Worm (Caenorhabditis elegans) whole organism, L1 larva: ENCODE results near the gene H40L08.8.

ENCODE experiments used
- C04F5.9 ChIP-seq: sonication (generic microtip); optimal IDR thresholded peaks from 2 replicates; lab custom pipeline; 2016; ENCODE audit warnings: missing genetic modification characterization, missing compliant biosample characterization
- C16A3.4 ChIP-seq: fragments of 150-350 bp; optimal IDR thresholded peaks from 2 replicates; lab custom pipeline; 2014; ENCODE audit warnings: missing biosample characterization, missing genetic modification characterization
- F16B12.6 ChIP-seq: fragments of 150-350 bp; optimal IDR thresholded peaks from 2 replicates; lab custom pipeline; 2014; ENCODE audit warnings: missing biosample characterization, missing genetic modification characterization
- Y116A8C.19 ChIP-seq: sonication (generic microtip); optimal IDR thresholded peaks from 2 replicates; lab custom pipeline; 2016; ENCODE audit warnings: missing compliant biosample characterization, missing genetic modification characterization, borderline replicate concordance
- alr-1 ChIP-seq: fragments of 200-800 bp; sonication (Bioruptor generic); optimal IDR thresholded peaks from 2 replicates; lab custom pipeline; 2018; ENCODE audit warnings: borderline replicate concordance, mild to moderate bottlenecking, missing genetic modification characterization, missing compliant biosample characterization
- blmp-1 ChIP-seq: fragments of 150-350 bp; optimal IDR thresholded peaks from 2 replicates; lab custom pipeline; 2014; ENCODE audit warnings: missing biosample characterization, missing genetic modification characterization
- ceh-82 ChIP-seq, 3 experiments: fragments of 150-350 bp in 1 of 3; sonication (generic microtip) in 2 of 3; optimal IDR thresholded peaks; 2 replicates each; lab custom pipeline; 2014 to 2017; ENCODE audit warnings: missing biosample characterization in 3 of 3, missing genetic modification characterization in 3 of 3
- ceh-90 ChIP-seq: sonication (generic microtip); optimal IDR thresholded peaks from 2 replicates; lab custom pipeline; 2016; ENCODE audit warnings: missing genetic modification characterization, missing compliant biosample characterization
- ces-1 ChIP-seq: fragments of 150-350 bp; optimal IDR thresholded peaks from 2 replicates; lab custom pipeline; 2014; ENCODE audit warnings: missing biosample characterization, missing genetic modification reagents, missing genetic modification characterization
- efl-3 ChIP-seq: fragments of 200-800 bp; sonication (Bioruptor generic); optimal IDR thresholded peaks from 2 replicates; lab custom pipeline; 2018; ENCODE audit warnings: mild to moderate bottlenecking, missing genetic modification characterization, missing compliant biosample characterization
- egl-13 ChIP-seq: sonication (generic microtip); optimal IDR thresholded peaks from 2 replicates; lab custom pipeline; 2016; ENCODE audit warnings: missing genotype, missing genetic modification reagents, missing genetic modification characterization, missing compliant biosample characterization
- egl-27 ChIP-seq, 2 experiments: fragments of 150-350 bp in 1 of 2; sonication (generic microtip); optimal IDR thresholded peaks; 3 replicates each; lab custom pipeline; 2017 to 2018; ENCODE audit warnings: missing biosample characterization in 2 of 2, missing genetic modification characterization in 2 of 2, missing genetic modification reagents in 2 of 2
- elt-2 ChIP-seq: sonication (generic microtip); optimal IDR thresholded peaks from 2 replicates; lab custom pipeline; 2016; ENCODE audit warnings: missing genetic modification characterization, mild to moderate bottlenecking, inconsistent platforms, missing compliant biosample characterization, missing genetic modification reagents
- fkh-8 ChIP-seq: sonication (generic microtip); optimal IDR thresholded peaks from 2 replicates; lab custom pipeline; 2016; ENCODE audit warnings: mild to moderate bottlenecking, missing genetic modification characterization, missing compliant biosample characterization
- hlh-17 ChIP-seq: fragments of 200-800 bp; sonication (Bioruptor generic); optimal IDR thresholded peaks from 2 replicates; lab custom pipeline; 2018; ENCODE audit warnings: missing genetic modification characterization, mild to moderate bottlenecking, missing compliant biosample characterization, moderate library complexity, borderline replicate concordance
- hlh-4 ChIP-seq: sonication (generic microtip); optimal IDR thresholded peaks from 2 replicates; lab custom pipeline; 2016; ENCODE audit warnings: mild to moderate bottlenecking, missing genetic modification characterization, missing compliant biosample characterization
- hpl-2 ChIP-seq: fragments of 150-350 bp; optimal IDR thresholded peaks from 2 replicates; lab custom pipeline; 2014; ENCODE audit warnings: missing biosample characterization, missing genetic modification reagents, missing genetic modification characterization
- lin-13 ChIP-seq: fragments of 150-350 bp; optimal IDR thresholded peaks from 2 replicates; lab custom pipeline; 2014; ENCODE audit warnings: missing biosample characterization, missing genetic modification reagents, missing genetic modification characterization
- lin-14 ChIP-seq: fragments of 200-800 bp; sonication (Bioruptor generic); optimal IDR thresholded peaks from 2 replicates; lab custom pipeline; 2018; ENCODE audit warnings: mild to moderate bottlenecking, missing genetic modification characterization, moderate library complexity, missing compliant biosample characterization
- lin-15B ChIP-seq: fragments of 150-350 bp; sonication (generic microtip); optimal IDR thresholded peaks from 3 replicates; lab custom pipeline; 2014; ENCODE audit warnings: missing biosample characterization, missing genetic modification characterization
- lin-35 ChIP-seq, 2 experiments: fragments of 150-350 bp; optimal IDR thresholded peaks; 2 replicates each; lab custom pipeline; 2014; ENCODE audit warnings: missing biosample characterization in 2 of 2, missing genetic modification characterization in 2 of 2, missing genetic modification reagents in 2 of 2
- lin-39 ChIP-seq: fragments of 150-350 bp; optimal IDR thresholded peaks from 2 replicates; lab custom pipeline; 2014; ENCODE audit warnings: missing biosample characterization, missing genetic modification reagents, missing genetic modification characterization
- lsy-2 ChIP-seq, 2 experiments: fragments of 150-350 bp; optimal IDR thresholded peaks; 2 replicates each; lab custom pipeline; 2014; ENCODE audit warnings: missing biosample characterization in 2 of 2, missing genetic modification characterization in 2 of 2
- mab-9 ChIP-seq: fragments of 200-800 bp; sonication (Bioruptor generic); IDR thresholded peaks from 2 replicates; pipeline ENCODE4 v1.3.6; 2022; ENCODE audit warnings: missing genetic modification reagents, missing genetic modification characterization, missing compliant biosample characterization
- mef-2 ChIP-seq: fragments of 150-350 bp; optimal IDR thresholded peaks from 2 replicates; lab custom pipeline; 2014; ENCODE audit warnings: missing biosample characterization, missing genetic modification characterization
- nhr-11 ChIP-seq: fragments of 150-350 bp; optimal IDR thresholded peaks from 2 replicates; lab custom pipeline; 2014; ENCODE audit warnings: missing biosample characterization, missing genetic modification characterization
- nhr-20 ChIP-seq: sonication (generic microtip); optimal IDR thresholded peaks from 2 replicates; lab custom pipeline; 2016; ENCODE audit warnings: mild to moderate bottlenecking, missing genetic modification characterization, missing compliant biosample characterization
- nhr-237 ChIP-seq: fragments of 150-350 bp; optimal IDR thresholded peaks from 2 replicates; lab custom pipeline; 2014; ENCODE audit warnings: missing biosample characterization, missing genetic modification characterization
- nhr-28 ChIP-seq: fragments of 150-350 bp; optimal IDR thresholded peaks from 2 replicates; lab custom pipeline; 2014; ENCODE audit warnings: missing biosample characterization, missing genetic modification characterization
- nhr-47 ChIP-seq: sonication (generic microtip); optimal IDR thresholded peaks from 2 replicates; lab custom pipeline; 2016; ENCODE audit warnings: mild to moderate bottlenecking, missing genetic modification characterization, moderate library complexity, missing compliant biosample characterization
- nhr-71 ChIP-seq: sonication (generic microtip); optimal IDR thresholded peaks from 2 replicates; lab custom pipeline; 2016; ENCODE audit warnings: mild to moderate bottlenecking, missing genetic modification characterization, moderate library complexity, missing compliant biosample characterization
- nhr-76 ChIP-seq: sonication (generic microtip); optimal IDR thresholded peaks from 2 replicates; lab custom pipeline; 2017; ENCODE audit warnings: missing biosample characterization, missing genetic modification characterization
- nhr-77 ChIP-seq: fragments of 150-350 bp; optimal IDR thresholded peaks from 2 replicates; lab custom pipeline; 2014; ENCODE audit warnings: missing biosample characterization, missing genetic modification characterization
- nhr-84 ChIP-seq: sonication (generic microtip); optimal IDR thresholded peaks from 2 replicates; lab custom pipeline; 2017; ENCODE audit warnings: missing biosample characterization, missing genetic modification characterization
- nhr-85 ChIP-seq: sonication (generic microtip); peaks from one replicate; lab custom pipeline; 2016; ENCODE audit warnings: missing genetic modification characterization, inconsistent platforms, missing compliant biosample characterization
- nhr-90 ChIP-seq: sonication (generic microtip); optimal IDR thresholded peaks from 2 replicates; lab custom pipeline; 2016; ENCODE audit warnings: mild to moderate bottlenecking, missing genetic modification characterization, missing compliant biosample characterization; ENCODE audit not compliant: poor library complexity
- pqm-1 ChIP-seq: sonication (generic microtip); optimal IDR thresholded peaks from 3 replicates; lab custom pipeline; 2017; ENCODE audit warnings: missing biosample characterization, missing genetic modification characterization
- rnt-1 ChIP-seq: sonication (generic microtip); optimal IDR thresholded peaks from 2 replicates; lab custom pipeline; 2016; ENCODE audit warnings: mild to moderate bottlenecking, missing genetic modification characterization, moderate library complexity, missing compliant biosample characterization
- skn-1 ChIP-seq: fragments of 150-350 bp; optimal IDR thresholded peaks from 2 replicates; lab custom pipeline; 2014; ENCODE audit warnings: missing biosample characterization, missing genetic modification characterization
- snpc-4 ChIP-seq: fragments of 150-350 bp; optimal IDR thresholded peaks from 2 replicates; lab custom pipeline; 2014; ENCODE audit warnings: missing biosample characterization, missing genetic modification characterization
- sox-4 ChIP-seq: sonication (generic microtip); optimal IDR thresholded peaks from 2 replicates; lab custom pipeline; 2016; ENCODE audit warnings: missing genetic modification characterization, missing compliant biosample characterization
- sup-37 ChIP-seq: fragments of 200-800 bp; sonication (Bioruptor generic); optimal IDR thresholded peaks from 2 replicates; lab custom pipeline; 2018; ENCODE audit warnings: mild to moderate bottlenecking, missing genetic modification characterization, missing compliant biosample characterization
- swsn-7 ChIP-seq: sonication (generic microtip); optimal IDR thresholded peaks from 2 replicates; lab custom pipeline; 2016; ENCODE audit warnings: missing genetic modification characterization, missing compliant biosample characterization
- tbx-2 ChIP-seq: sonication (generic microtip); optimal IDR thresholded peaks from 2 replicates; lab custom pipeline; 2016; ENCODE audit warnings: missing genetic modification characterization, missing compliant biosample characterization
- unc-62 ChIP-seq: fragments of 150-350 bp; optimal IDR thresholded peaks from 2 replicates; lab custom pipeline; 2014; ENCODE audit warnings: missing biosample characterization, missing genetic modification reagents, missing genetic modification characterization
- xbp-1 ChIP-seq: sonication (generic microtip); optimal IDR thresholded peaks from 2 replicates; lab custom pipeline; 2016; ENCODE audit warnings: missing genetic modification characterization, missing compliant biosample characterization
- zag-1 ChIP-seq: fragments of 150-350 bp; optimal IDR thresholded peaks from 2 replicates; lab custom pipeline; 2014; ENCODE audit warnings: missing biosample characterization, missing genetic modification characterization
- zip-4 ChIP-seq: fragments of 200-800 bp; sonication (Bioruptor generic); optimal IDR thresholded peaks from 2 replicates; lab custom pipeline; 2018; ENCODE audit warnings: mild to moderate bottlenecking, missing genetic modification characterization, moderate library complexity, missing compliant biosample characterization

Gene H40L08.8

ce11 chrX:15042549-15042948 is 34.9 kb downstream of the H40L08.8 start:
- TF ChIP-seq nhr-85 (tag; lab: Kevin White, UChicago) (peak; percentile 64), lin-14 (GFP tag; lab: Kevin White, UChicago) (peak; percentile 31), blmp-1 (peak; percentile 23), lsy-2 (tag; optimal IDR thresholded peaks at IDR 0.05; lab: Kevin White, UChicago) (no peak), nhr-90 (tag; lab: Kevin White, UChicago) (no peak), lin-13 (no peak), sox-4 (no peak)

- TF ChIP-seq nhr-28 (tag; lab: Kevin White, UChicago) (no peak), fkh-8 (peak; percentile 9)
Observed at ce11 chrX:15041340-15041739, 36.1 kb downstream of the H40L08.8 start.

- TF ChIP-seq zag-1 (tag; lab: Kevin White, UChicago): no peak
- TF ChIP-seq snpc-4: peak; percentile 46
- TF ChIP-seq Y116A8C.19: no peak
- TF ChIP-seq lin-39 (tag; lab: Kevin White, UChicago): no peak
- TF ChIP-seq nhr-237 (tag; lab: Kevin White, UChicago): peak; percentile 46
- TF ChIP-seq C16A3.4: peak; percentile 91
- TF ChIP-seq pqm-1: no peak
- TF ChIP-seq sup-37 (GFP tag; lab: Kevin White, UChicago): peak; percentile 48
- TF ChIP-seq blmp-1: peak; percentile 63
- TF ChIP-seq rnt-1: peak; percentile 87
- TF ChIP-seq C04F5.9 (tag; lab: Kevin White, UChicago): peak; percentile 35
- TF ChIP-seq nhr-76 (tag; lab: Kevin White, UChicago): no peak
- peak; percentile 95 for TF ChIP-seq nhr-85 (tag; lab: Kevin White, UChicago)
- no peak for TF ChIP-seq alr-1 (tag; lab: Kevin White, UChicago)
- peak; percentile 79 to 90 for TF ChIP-seq lin-35 (GFP tag; optimal IDR thresholded peaks at IDR 0.05; lab: Kevin White, UChicago)
- TF ChIP-seq efl-3 (GFP tag; lab: Kevin White, UChicago): no peak
- no peak for TF ChIP-seq nhr-84 (tag; lab: Kevin White, UChicago)
- TF ChIP-seq lin-13: peak; percentile 93
- TF ChIP-seq ceh-90: no peak
- no peak for TF ChIP-seq hpl-2 (GFP tag; lab: Kevin White, UChicago)
- TF ChIP-seq nhr-71 (tag; lab: Kevin White, UChicago): peak; percentile 96
- TF ChIP-seq tbx-2 (tag; lab: Kevin White, UChicago): peak; percentile 86
- peak; percentile 79 for TF ChIP-seq xbp-1
- TF ChIP-seq nhr-47 (tag; lab: Kevin White, UChicago): peak; percentile 77
- TF ChIP-seq egl-27 (tag; optimal IDR thresholded peaks at IDR 0.05; lab: Kevin White, UChicago): no peak
- TF ChIP-seq nhr-77 (tag; lab: Kevin White, UChicago): peak; percentile 54
- TF ChIP-seq F16B12.6 (tag; lab: Kevin White, UChicago): peak; percentile 19
- TF ChIP-seq mab-9 (GFP tag; lab: Robert Waterston, UW): peak; percentile 59; the same call in 1 of the 2 replicates
- TF ChIP-seq swsn-7 (tag; lab: Kevin White, UChicago): peak; percentile 78
- no peak for TF ChIP-seq hlh-17 (GFP tag; lab: Kevin White, UChicago)
- peak; percentile 23 for TF ChIP-seq elt-2 (tag; lab: Kevin White, UChicago)
- TF ChIP-seq nhr-11 (tag; lab: Kevin White, UChicago): no peak
- TF ChIP-seq nhr-20: peak; percentile 92
- peak; percentile 73 for TF ChIP-seq nhr-90 (tag; lab: Kevin White, UChicago)
- TF ChIP-seq ces-1 (GFP tag; lab: Kevin White, UChicago): no peak
- TF ChIP-seq unc-62 (GFP tag; lab: Kevin White, UChicago): no peak
- TF ChIP-seq ceh-82 (tag; optimal IDR thresholded peaks at IDR 0.05; lab: Kevin White, UChicago): peak in 2 of 3 experiments; percentile 48 to 93
- TF ChIP-seq lin-15B (tag; lab: Kevin White, UChicago): peak; percentile 71
- TF ChIP-seq skn-1 (tag; lab: Kevin White, UChicago): peak; percentile 93
- no peak for TF ChIP-seq mef-2
- TF ChIP-seq hlh-4 (tag; lab: Kevin White, UChicago): no peak
- TF ChIP-seq zip-4 (GFP tag; lab: Kevin White, UChicago): no peak
- TF ChIP-seq sox-4: no peak
- TF ChIP-seq egl-13 (tag; lab: Kevin White, UChicago): peak; percentile 25
Observed at ce11 chrX:15040552-15041080, 36.8 kb downstream of the H40L08.8 start, which contains the start of gene C18B12.4. C18B12.4 (minus strand) TSS chrX:15040602.
